Fruit fly (Drosophila melanogaster) whole organism, pupa: ENCODE data around the gene mTerf5.

Experiments
- D1 ChIP-seq: fragments of 200-800 bp; sonication (Bioruptor generic); optimal IDR thresholded peaks from 2 replicates; lab custom pipeline; 2018; ENCODE audit warnings: missing biosample characterization, mild to moderate bottlenecking, missing genetic modification characterization, moderate library complexity
- EcR ChIP-seq: fragments of 200-800 bp; sonication (Bioruptor generic); optimal IDR thresholded peaks from 3 replicates; lab custom pipeline; 2019; ENCODE audit warnings: missing biosample characterization, missing genetic modification characterization, mild to moderate bottlenecking, moderate library complexity, missing genetic modification reagents
- fd96Ca ChIP-seq: fragments of 200-800 bp; sonication (Bioruptor generic); IDR thresholded peaks from 3 replicates; pipeline ENCODE4 v1.3.6; 2022; ENCODE audit warnings: missing biosample characterization, missing genetic modification characterization
- gl ChIP-seq: fragments of 200-800 bp; sonication (Bioruptor generic); optimal IDR thresholded peaks from 2 replicates; lab custom pipeline; 2018; ENCODE audit warnings: missing biosample characterization, mild to moderate bottlenecking, missing genetic modification characterization

- TF ChIP-seq gl (tag; lab: Kevin White, UChicago) (no peak), D1 (no peak), EcR (no peak), fd96Ca (GFP tag; lab: Robert Waterston, UW) (no peak)
Measured at dm6 chr3R:18196622-18196990, 26.9 kb downstream of the mTerf5 start.
